Worm (Caenorhabditis elegans) whole organism, L2 larva: Measurements from ENCODE around the gene C04B4.2.

Experiments used
- C34F6.9 ChIP-seq: fragments of 150-350 bp; optimal IDR thresholded peaks from 2 replicates; lab custom pipeline; 2014; ENCODE audit warnings: missing biosample characterization, missing genetic modification characterization
- Y55F3AM.14 ChIP-seq: fragments of 200-800 bp; sonication (Bioruptor generic); optimal IDR thresholded peaks from 2 replicates; lab custom pipeline; 2018; ENCODE audit warnings: mild to moderate bottlenecking, missing genetic modification characterization, missing compliant biosample characterization
- ZK546.5 ChIP-seq: sonication (generic microtip); optimal IDR thresholded peaks from 2 replicates; lab custom pipeline; 2017; ENCODE audit warnings: missing biosample characterization, missing genetic modification characterization
- ama-1 ChIP-seq: fragments of 150-350 bp; optimal IDR thresholded peaks from 2 replicates; lab custom pipeline; 2018; ENCODE audit warnings: inconsistent platforms
- blmp-1 ChIP-seq: sonication (generic microtip); optimal IDR thresholded peaks from 2 replicates; lab custom pipeline; 2017; ENCODE audit warnings: missing genetic modification characterization, mild to moderate bottlenecking, missing compliant biosample characterization, antibody characterized with exemption, moderate library complexity; ENCODE audit not compliant: insufficient read depth
- ceh-16 ChIP-seq: fragments of 150-350 bp; optimal IDR thresholded peaks from 2 replicates; lab custom pipeline; 2014; ENCODE audit warnings: missing biosample characterization, missing genetic modification characterization
- crh-2 ChIP-seq: sonication (generic microtip); optimal IDR thresholded peaks from 2 replicates; lab custom pipeline; 2017; ENCODE audit warnings: missing biosample characterization, missing genetic modification characterization
- dmd-4 ChIP-seq: sonication (generic microtip); optimal IDR thresholded peaks from 2 replicates; lab custom pipeline; 2017; ENCODE audit warnings: missing biosample characterization, missing genetic modification characterization
- egl-27 ChIP-seq: sonication (generic microtip); optimal IDR thresholded peaks from 3 replicates; lab custom pipeline; 2017; ENCODE audit warnings: missing biosample characterization, missing genetic modification reagents, missing genetic modification characterization
- elt-1 ChIP-seq: fragments of 150-350 bp; optimal IDR thresholded peaks from 2 replicates; lab custom pipeline; 2014; ENCODE audit warnings: missing biosample characterization, missing genetic modification characterization
- elt-3 ChIP-seq: sonication (generic microtip); optimal IDR thresholded peaks from 2 replicates; lab custom pipeline; 2017; ENCODE audit warnings: missing biosample characterization, missing genetic modification characterization
- fos-1 ChIP-seq: fragments of 150-350 bp; optimal IDR thresholded peaks from 2 replicates; lab custom pipeline; 2014; ENCODE audit warnings: missing biosample characterization, missing genetic modification characterization
- gmeb-1 ChIP-seq: fragments of 150-350 bp; optimal IDR thresholded peaks from 2 replicates; lab custom pipeline; 2014; ENCODE audit warnings: missing biosample characterization, missing genetic modification characterization
- lin-11 ChIP-seq: fragments of 150-350 bp; sonication (generic microtip); optimal IDR thresholded peaks from 2 replicates; lab custom pipeline; 2014; ENCODE audit warnings: missing biosample characterization, missing genetic modification characterization, inconsistent platforms, mixed read lengths
- lin-13 ChIP-seq: fragments of 150-350 bp; optimal IDR thresholded peaks from 2 replicates; lab custom pipeline; 2014; ENCODE audit warnings: missing biosample characterization, missing genetic modification reagents, missing genetic modification characterization
- lin-39 ChIP-seq: fragments of 150-350 bp; optimal IDR thresholded peaks from 2 replicates; lab custom pipeline; 2014; ENCODE audit warnings: missing biosample characterization, missing genetic modification reagents, missing genetic modification characterization
- lsy-2 ChIP-seq, 2 experiments: fragments of 150-350 bp in 1 of 2; sonication (generic microtip) in 1 of 2; optimal IDR thresholded peaks; 2 replicates each; lab custom pipeline; 2014 to 2017; ENCODE audit warnings: missing biosample characterization in 2 of 2, missing genetic modification characterization in 2 of 2
- mab-5 ChIP-seq: fragments of 150-350 bp; optimal IDR thresholded peaks from 2 replicates; lab custom pipeline; 2014; ENCODE audit warnings: missing biosample characterization, missing genetic modification characterization
- mbf-1 ChIP-seq: sonication (generic microtip); optimal IDR thresholded peaks from 2 replicates; lab custom pipeline; 2017; ENCODE audit warnings: missing biosample characterization, missing genetic modification characterization
- mdl-1 ChIP-seq, 2 experiments: fragments of 150-350 bp in 1 of 2; sonication (generic microtip) in 1 of 2; optimal IDR thresholded peaks; 2 replicates each; lab custom pipeline; 2017; ENCODE audit warnings: missing biosample characterization in 2 of 2, missing genetic modification characterization in 2 of 2
- nhr-10 ChIP-seq: sonication (generic microtip); optimal IDR thresholded peaks from 2 replicates; lab custom pipeline; 2017; ENCODE audit warnings: missing biosample characterization, missing genetic modification characterization
- nhr-11 ChIP-seq: fragments of 150-350 bp; optimal IDR thresholded peaks from 2 replicates; lab custom pipeline; 2014; ENCODE audit warnings: missing biosample characterization, missing genetic modification characterization
- nhr-12 ChIP-seq: fragments of 150-350 bp; optimal IDR thresholded peaks from 2 replicates; lab custom pipeline; 2014; ENCODE audit warnings: missing biosample characterization, missing genetic modification characterization
- nhr-129 ChIP-seq: fragments of 150-350 bp; optimal IDR thresholded peaks from 2 replicates; lab custom pipeline; 2014; ENCODE audit warnings: missing biosample characterization, missing genetic modification characterization
- nhr-21 ChIP-seq: fragments of 150-350 bp; optimal IDR thresholded peaks from 2 replicates; lab custom pipeline; 2014; ENCODE audit warnings: missing biosample characterization, missing genetic modification characterization
- nhr-23 ChIP-seq: fragments of 150-350 bp; optimal IDR thresholded peaks from 2 replicates; lab custom pipeline; 2014; ENCODE audit warnings: missing biosample characterization, missing genetic modification reagents, missing genetic modification characterization
- nhr-237 ChIP-seq: fragments of 150-350 bp; optimal IDR thresholded peaks from 2 replicates; lab custom pipeline; 2014; ENCODE audit warnings: missing biosample characterization, missing genetic modification characterization
- nhr-25 ChIP-seq: fragments of 150-350 bp; sonication (generic microtip); optimal IDR thresholded peaks from 3 replicates; lab custom pipeline; 2014; ENCODE audit warnings: missing biosample characterization, missing genetic modification characterization
- nhr-6 ChIP-seq: fragments of 150-350 bp; optimal IDR thresholded peaks from 2 replicates; lab custom pipeline; 2014; ENCODE audit warnings: missing biosample characterization, missing genetic modification characterization
- nhr-77 ChIP-seq: fragments of 150-350 bp; optimal IDR thresholded peaks from 2 replicates; lab custom pipeline; 2014; ENCODE audit warnings: missing biosample characterization, missing genetic modification characterization
- peb-1 ChIP-seq: fragments of 150-350 bp; optimal IDR thresholded peaks from 2 replicates; lab custom pipeline; 2014; ENCODE audit warnings: missing biosample characterization, missing genetic modification characterization
- sem-4 ChIP-seq: fragments of 150-350 bp; optimal IDR thresholded peaks from 2 replicates; lab custom pipeline; 2014; ENCODE audit warnings: missing biosample characterization, missing genetic modification reagents, missing genetic modification characterization
- skn-1 ChIP-seq: sonication (generic microtip); optimal IDR thresholded peaks from 2 replicates; lab custom pipeline; 2017; ENCODE audit warnings: missing biosample characterization, missing genetic modification characterization
- sma-3 ChIP-seq: sonication (generic microtip); optimal IDR thresholded peaks from 2 replicates; lab custom pipeline; 2016; ENCODE audit warnings: missing genetic modification reagents, missing genetic modification characterization, missing compliant biosample characterization
- sma-9 ChIP-seq, 2 experiments: fragments of 150-350 bp in 1 of 2; sonication (generic microtip) in 1 of 2; optimal IDR thresholded peaks; 2 replicates each; lab custom pipeline; 2014 to 2016; ENCODE audit warnings: missing genetic modification characterization in 2 of 2, mild to moderate bottlenecking in 1 of 2, missing biosample characterization in 1 of 2, missing compliant biosample characterization in 1 of 2, missing genetic modification reagents in 1 of 2, moderate library complexity in 1 of 2
- unc-39 ChIP-seq: fragments of 150-350 bp; optimal IDR thresholded peaks from 2 replicates; lab custom pipeline; 2014; ENCODE audit warnings: missing biosample characterization, missing genetic modification characterization
- unc-55 ChIP-seq: fragments of 150-350 bp; sonication (generic microtip); optimal IDR thresholded peaks from 3 replicates; lab custom pipeline; 2014; ENCODE audit warnings: missing biosample characterization, missing genetic modification reagents, missing genetic modification characterization
- unc-62 ChIP-seq: fragments of 150-350 bp; optimal IDR thresholded peaks from 2 replicates; lab custom pipeline; 2014; ENCODE audit warnings: missing biosample characterization, missing genetic modification reagents, missing genetic modification characterization
- zag-1 ChIP-seq: fragments of 150-350 bp; optimal IDR thresholded peaks from 2 replicates; lab custom pipeline; 2014; ENCODE audit warnings: missing biosample characterization, missing genetic modification characterization
- ztf-1 ChIP-seq: fragments of 200-800 bp; sonication (Bioruptor generic); conservative IDR thresholded peaks from 2 replicates; pipeline ENCODE4 v1.3.6; 2022; ENCODE audit warnings: missing genetic modification characterization, missing compliant biosample characterization
- ztf-11 ChIP-seq: sonication (generic microtip); optimal IDR thresholded peaks from 2 replicates; lab custom pipeline; 2017; ENCODE audit warnings: missing biosample characterization, missing genetic modification characterization
- ztf-4 ChIP-seq: fragments of 150-350 bp; optimal IDR thresholded peaks from 2 replicates; lab custom pipeline; 2014; ENCODE audit warnings: missing biosample characterization, missing genetic modification characterization

Gene C04B4.2

DNA sequence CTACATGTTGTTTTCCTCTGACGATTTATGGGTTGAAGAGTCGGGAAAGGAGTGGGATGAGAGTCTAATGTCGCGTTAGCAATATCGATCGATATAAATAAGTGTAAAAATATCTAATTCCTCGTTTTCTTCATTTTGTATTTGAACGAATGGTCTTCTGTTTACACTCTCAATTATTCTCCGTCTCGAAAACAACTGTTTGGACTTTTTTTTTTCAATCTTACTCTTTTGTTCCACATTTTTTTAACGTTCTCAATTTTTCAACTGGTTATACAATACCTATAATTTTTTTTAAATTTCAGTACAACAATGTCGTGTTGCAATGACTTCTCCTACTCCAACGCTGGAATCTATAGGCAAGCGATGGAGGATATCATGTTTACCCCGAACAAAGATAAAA lies 38.3 kb downstream of the C04B4.2 start, which contains the start of gene F17A2.13:
TSS of gene F17A2.13 (plus strand) at position 301 of the 400 bp plus-strand sequence.
- no peak for TF ChIP-seq nhr-12
- no peak for TF ChIP-seq nhr-25 (tag; lab: Kevin White, UChicago)
- no peak for TF ChIP-seq blmp-1 (tag; lab: Kevin White, UChicago)
- no peak for TF ChIP-seq C34F6.9
- TF ChIP-seq lin-39 (tag; lab: Kevin White, UChicago), result no peak
- TF ChIP-seq nhr-237 (tag; lab: Kevin White, UChicago), result no peak
- no peak for TF ChIP-seq ztf-11
- TF ChIP-seq skn-1 (tag; lab: Kevin White, UChicago), result no peak
- no peak for TF ChIP-seq ceh-16
- no peak for TF ChIP-seq nhr-21 (tag; lab: Kevin White, UChicago)
- no peak for TF ChIP-seq zag-1 (tag; lab: Kevin White, UChicago)
- TF ChIP-seq nhr-129 (tag; lab: Kevin White, UChicago), result no peak
- no peak for TF ChIP-seq lin-13 (GFP tag; lab: Kevin White, UChicago)
- no peak for TF ChIP-seq ztf-1 (GFP tag; lab: Robert Waterston, UW)
- TF ChIP-seq fos-1 (tag; lab: Kevin White, UChicago), result no peak
- TF ChIP-seq elt-1, result no peak
- no peak for TF ChIP-seq nhr-77
- TF ChIP-seq mdl-1 (tag; optimal IDR thresholded peaks at IDR 0.05; lab: Kevin White, UChicago), result no peak
- TF ChIP-seq lin-11, result no peak
- TF ChIP-seq, all 48 proteins: peak for 0

DNA sequence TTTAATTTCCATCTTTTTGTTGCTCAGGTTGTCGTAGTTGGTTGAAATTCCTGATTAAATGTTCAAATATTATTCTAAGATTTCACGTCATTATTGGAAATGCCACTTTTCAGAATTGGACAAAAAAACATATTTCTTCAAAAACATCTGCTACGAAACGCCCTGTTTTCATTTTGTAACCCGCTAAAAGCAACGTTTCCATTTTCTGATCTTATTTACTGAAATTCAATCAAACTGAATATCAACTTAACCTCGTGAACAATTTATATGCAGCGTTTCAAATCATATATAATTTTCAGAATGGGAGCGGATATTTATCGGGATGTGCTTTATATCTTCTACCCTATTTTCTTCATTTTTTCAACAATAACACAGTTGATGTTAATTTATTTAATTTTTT lies 40.4 kb downstream of the C04B4.2 start, which contains the start of gene srd-40:
TSS of gene srd-40 (plus strand) at position 301 of the 400 bp plus-strand sequence.
- TF ChIP-seq ceh-16 (no peak), lin-13 (GFP tag; lab: Kevin White, UChicago) (no peak), zag-1 (tag; lab: Kevin White, UChicago) (no peak), lsy-2 (tag; optimal IDR thresholded peaks at IDR 0.05; lab: Kevin White, UChicago) (no peak), unc-39 (tag; lab: Kevin White, UChicago) (no peak), crh-2 (tag; lab: Kevin White, UChicago) (no peak), sem-4 (tag; lab: Kevin White, UChicago) (no peak), ztf-4 (tag; lab: Kevin White, UChicago) (no peak), skn-1 (tag; lab: Kevin White, UChicago) (no peak), mab-5 (tag; lab: Kevin White, UChicago) (no peak), nhr-237 (tag; lab: Kevin White, UChicago) (no peak), nhr-6 (tag; lab: Kevin White, UChicago) (no peak), mdl-1 (tag; optimal IDR thresholded peaks at IDR 0.05; lab: Kevin White, UChicago) (no peak), Y55F3AM.14 (GFP tag; lab: Kevin White, UChicago) (no peak), fos-1 (tag; lab: Kevin White, UChicago) (no peak), peb-1 (tag; lab: Kevin White, UChicago) (no peak), mbf-1 (tag; lab: Kevin White, UChicago) (no peak), lin-11 (no peak), gmeb-1 (tag; lab: Kevin White, UChicago) (no peak), sma-3 (GFP tag; lab: Kevin White, UChicago) (no peak)

DNA sequence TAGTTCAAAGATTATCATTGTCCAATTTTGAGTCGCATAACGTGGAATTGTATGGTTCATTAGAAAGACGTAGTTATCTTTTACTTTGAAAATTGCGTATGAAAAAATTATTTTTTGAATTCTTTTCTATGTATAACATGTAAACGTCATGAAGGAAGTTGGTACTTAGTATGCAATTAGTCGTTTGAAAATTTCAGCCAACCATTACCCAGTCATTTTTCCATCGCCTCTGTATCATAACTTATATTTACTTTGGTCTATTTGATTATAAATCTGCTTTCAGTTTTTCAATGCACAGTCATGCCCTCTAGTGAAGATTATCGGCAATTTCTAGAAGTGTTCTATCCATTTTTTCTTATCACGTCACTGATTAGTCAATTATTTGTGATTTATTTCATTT lies 43.3 kb downstream of the C04B4.2 start, which contains the start of gene srd-41:
TSS of gene srd-41 (plus strand) at position 301 of the 400 bp plus-strand sequence.
- no peak for TF ChIP-seq C34F6.9
- TF ChIP-seq mdl-1 (tag; optimal IDR thresholded peaks at IDR 0.05; lab: Kevin White, UChicago), result no peak
- TF ChIP-seq ceh-16, result no peak
- no peak for TF ChIP-seq nhr-23
- TF ChIP-seq nhr-10 (tag; lab: Kevin White, UChicago), result no peak
- no peak for TF ChIP-seq mab-5 (tag; lab: Kevin White, UChicago)
- TF ChIP-seq elt-1, result no peak
- TF ChIP-seq skn-1 (tag; lab: Kevin White, UChicago), result no peak
- no peak for TF ChIP-seq unc-62
- no peak for TF ChIP-seq nhr-11 (tag; lab: Kevin White, UChicago)
- no peak for TF ChIP-seq peb-1 (tag; lab: Kevin White, UChicago)
- TF ChIP-seq ztf-4 (tag; lab: Kevin White, UChicago), result no peak
- no peak for TF ChIP-seq nhr-129 (tag; lab: Kevin White, UChicago)
- TF ChIP-seq unc-55 (GFP tag; lab: Kevin White, UChicago), result no peak
- no peak for TF ChIP-seq dmd-4 (tag; lab: Kevin White, UChicago)

DNA sequence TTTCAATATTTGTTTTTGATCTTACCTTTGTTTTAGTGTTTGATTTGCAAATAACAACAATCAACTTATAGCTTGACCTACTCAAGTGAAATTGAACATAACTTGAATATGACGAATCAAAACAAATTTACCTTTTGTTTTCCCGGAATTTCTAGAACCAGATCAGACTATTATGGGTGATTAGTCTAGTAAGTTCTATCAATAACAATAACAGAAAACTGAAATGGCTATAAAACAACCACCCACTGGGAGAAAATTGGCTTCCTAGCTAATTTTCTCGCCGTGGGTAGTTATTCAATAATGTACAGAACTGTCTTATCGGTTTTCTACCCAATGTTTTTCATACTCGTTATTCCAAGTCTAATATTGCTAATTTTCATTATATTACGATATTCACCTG lies 45.6 kb downstream of the C04B4.2 start, which contains the start of gene srd-45:
TSS of gene srd-45 (plus strand) at position 301 of the 400 bp plus-strand sequence.
- TF ChIP-seq ama-1 (lab: Kevin White, UChicago), result no peak
- TF ChIP-seq sma-9 (GFP tag; optimal IDR thresholded peaks at IDR 0.05; lab: Kevin White, UChicago), result no peak
- TF ChIP-seq sma-9 (tag; optimal IDR thresholded peaks at IDR 0.05; lab: Kevin White, UChicago), result no peak
- no peak for TF ChIP-seq nhr-6 (tag; lab: Kevin White, UChicago)
- no peak for TF ChIP-seq lin-39 (tag; lab: Kevin White, UChicago)
- no peak for TF ChIP-seq unc-55 (GFP tag; lab: Kevin White, UChicago)
- TF ChIP-seq sem-4 (tag; lab: Kevin White, UChicago), result no peak
- TF ChIP-seq nhr-23, result no peak
- TF ChIP-seq blmp-1 (tag; lab: Kevin White, UChicago), result no peak
- no peak for TF ChIP-seq egl-27
- TF ChIP-seq ZK546.5 (tag; lab: Kevin White, UChicago), result no peak
- TF ChIP-seq zag-1 (tag; lab: Kevin White, UChicago), result no peak
- no peak for TF ChIP-seq elt-3
- TF ChIP-seq elt-1, result no peak
- no peak for TF ChIP-seq Y55F3AM.14 (GFP tag; lab: Kevin White, UChicago)
- no peak for TF ChIP-seq nhr-77
- no peak for TF ChIP-seq skn-1 (tag; lab: Kevin White, UChicago)
